Worm (Caenorhabditis elegans) whole organism, young adult: Measurements from ENCODE around the gene tag-153.

Source experiments
- ama-1 ChIP-seq, 3 experiments: fragments of 150-350 bp in 1 of 3; sonication (generic microtip) in 2 of 3; optimal IDR thresholded peaks; 2 replicates each; lab custom pipeline; 2014 to 2018; ENCODE audit warnings: missing biosample characterization in 2 of 3, missing genetic modification characterization in 2 of 3, missing genetic modification reagents in 2 of 3
- attf-3 ChIP-seq: fragments of 200-800 bp; sonication (Bioruptor generic); conservative IDR thresholded peaks from 2 replicates; pipeline ENCODE4 v1.3.6; 2022; ENCODE audit warnings: missing genetic modification reagents, missing genetic modification characterization, missing compliant biosample characterization
- cebp-1 ChIP-seq, 2 experiments: fragments of 200-800 bp in 1 of 2; sonication (Bioruptor generic) in 1 of 2; sonication (generic microtip) in 1 of 2; IDR thresholded peaks in 1 of 2; optimal IDR thresholded peaks in 1 of 2; 2 replicates each; pipeline versions ENCODE4 v1.3.6 to Lab custom; 2017 to 2022; ENCODE audit warnings: missing compliant biosample characterization in 2 of 2, missing genetic modification characterization in 2 of 2, mild to moderate bottlenecking in 1 of 2, missing genetic modification reagents in 1 of 2, moderate library complexity in 1 of 2
- dpl-1 ChIP-seq: fragments of 150-350 bp; optimal IDR thresholded peaks from 2 replicates; lab custom pipeline; 2014; ENCODE audit warnings: missing biosample characterization, missing genetic modification reagents, missing genetic modification characterization
- efl-1 ChIP-seq: fragments of 150-350 bp; optimal IDR thresholded peaks from 2 replicates; lab custom pipeline; 2014; ENCODE audit warnings: missing biosample characterization, missing genetic modification reagents, missing genetic modification characterization
- madf-3 ChIP-seq: fragments of 200-800 bp; sonication (Bioruptor generic); IDR thresholded peaks from 2 replicates; pipeline ENCODE4 v1.3.6; 2022; ENCODE audit warnings: missing genetic modification reagents, missing genetic modification characterization, missing compliant biosample characterization
- unc-62 ChIP-seq: fragments of 150-350 bp; optimal IDR thresholded peaks from 2 replicates; lab custom pipeline; 2014; ENCODE audit warnings: missing biosample characterization, missing genetic modification reagents, missing genetic modification characterization

DNA sequence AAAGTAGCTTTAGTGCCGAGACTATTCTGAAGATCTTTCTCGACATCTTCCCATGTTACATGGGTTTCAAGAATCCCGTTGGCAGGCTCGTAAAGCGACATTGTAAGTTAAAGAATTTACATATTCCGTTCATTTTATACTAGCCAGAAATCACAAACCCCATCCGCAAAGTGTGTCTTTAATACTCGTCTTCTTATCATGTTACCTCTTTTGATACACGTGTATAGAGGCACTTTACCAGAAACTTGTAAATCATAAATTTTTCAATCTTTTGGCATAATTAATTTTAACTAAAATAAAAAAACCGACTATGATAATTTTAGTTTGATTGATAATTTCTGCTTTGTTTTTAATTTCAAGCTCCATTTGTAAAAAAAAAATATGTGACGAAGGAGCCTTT is 48.1 kb downstream of the tag-153 start, which contains the start of gene E02C12.6:
- TF ChIP-seq dpl-1 (GFP tag; lab: Kevin White, UChicago) (no peak), ama-1 (optimal IDR thresholded peaks at IDR 0.05; lab: Kevin White, UChicago) (no peak), ama-1 (GFP tag; optimal IDR thresholded peaks at IDR 0.05; lab: Kevin White, UChicago) (no peak), efl-1 (GFP tag; lab: Kevin White, UChicago) (no peak), unc-62 (no peak), madf-3 (GFP tag; lab: Robert Waterston, UW) (no peak), cebp-1 (GFP tag; IDR thresholded peaks at IDR 0.05; lab: Robert Waterston, UW) (no peak), cebp-1 (tag; optimal IDR thresholded peaks at IDR 0.05; lab: Kevin White, UChicago) (no peak), attf-3 (GFP tag; lab: Robert Waterston, UW) (no peak)
